Fruit fly (Drosophila melanogaster) Kc167 (cell line): Measurements from ENCODE around the gene ringer.

Experiments
- Myc ChIP-seq: fragments of >200 bp; optimal IDR thresholded peaks from 2 replicates; lab custom pipeline; 2017; ENCODE audit warnings: missing external identifiers
- Sin3A ChIP-seq: fragments of >200 bp; optimal IDR thresholded peaks from 2 replicates; lab custom pipeline; 2018; ENCODE audit warnings: missing external identifiers
- h ChIP-seq: fragments of >200 bp; optimal IDR thresholded peaks from 3 replicates; lab custom pipeline; 2018; ENCODE audit warnings: missing external identifiers
- insv ChIP-seq: fragments of >200 bp; optimal IDR thresholded peaks from 3 replicates; lab custom pipeline; 2018; ENCODE audit warnings: missing external identifiers
- psq ChIP-seq: fragments of >200 bp; optimal IDR thresholded peaks from 2 replicates; lab custom pipeline; 2017; ENCODE audit warnings: missing external identifiers
- ttk ChIP-seq: sonication (Bioruptor generic); optimal IDR thresholded peaks from 2 replicates; lab custom pipeline; 2017; ENCODE audit warnings: missing external identifiers

The ringer gene

DNA sequence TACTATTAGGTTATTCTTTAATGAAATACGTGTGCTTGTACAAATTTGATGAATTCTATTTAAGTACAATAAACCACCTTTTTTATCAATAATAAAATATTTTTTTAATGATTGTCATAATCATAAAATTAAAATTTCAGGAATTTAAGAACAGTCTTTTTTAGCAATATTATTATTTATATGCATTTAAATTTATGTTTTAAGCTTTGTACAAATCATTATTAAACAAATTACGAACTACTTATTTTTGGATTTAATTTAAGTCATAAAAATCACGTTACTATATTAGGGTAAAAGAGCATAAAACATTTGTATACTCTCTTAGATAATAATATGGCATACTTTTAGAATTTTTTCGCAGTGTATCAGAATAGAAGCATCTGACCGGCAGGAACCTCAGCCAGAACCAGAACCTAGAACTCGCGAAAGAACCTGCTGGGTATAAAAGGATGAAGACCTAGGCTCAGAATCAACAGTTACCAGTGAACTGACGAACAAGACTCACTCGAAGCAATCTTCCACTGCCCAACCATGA, 3.0 kb upstream of the ringer start, which contains the start of gene Cpr72Ea:
Gene Cpr72Ea, plus strand, starts transcription at position 485 of the 535 bp plus-strand sequence.
- no peak for TF ChIP-seq ttk (lab: Kevin White, UChicago)
- TF ChIP-seq Sin3A (lab: Kevin White, UChicago): no peak
- TF ChIP-seq insv (lab: Kevin White, UChicago): no peak
- TF ChIP-seq h (lab: Kevin White, UChicago): no peak
- TF ChIP-seq psq: no peak
- TF ChIP-seq Myc (lab: Kevin White, UChicago): no peak

DNA sequence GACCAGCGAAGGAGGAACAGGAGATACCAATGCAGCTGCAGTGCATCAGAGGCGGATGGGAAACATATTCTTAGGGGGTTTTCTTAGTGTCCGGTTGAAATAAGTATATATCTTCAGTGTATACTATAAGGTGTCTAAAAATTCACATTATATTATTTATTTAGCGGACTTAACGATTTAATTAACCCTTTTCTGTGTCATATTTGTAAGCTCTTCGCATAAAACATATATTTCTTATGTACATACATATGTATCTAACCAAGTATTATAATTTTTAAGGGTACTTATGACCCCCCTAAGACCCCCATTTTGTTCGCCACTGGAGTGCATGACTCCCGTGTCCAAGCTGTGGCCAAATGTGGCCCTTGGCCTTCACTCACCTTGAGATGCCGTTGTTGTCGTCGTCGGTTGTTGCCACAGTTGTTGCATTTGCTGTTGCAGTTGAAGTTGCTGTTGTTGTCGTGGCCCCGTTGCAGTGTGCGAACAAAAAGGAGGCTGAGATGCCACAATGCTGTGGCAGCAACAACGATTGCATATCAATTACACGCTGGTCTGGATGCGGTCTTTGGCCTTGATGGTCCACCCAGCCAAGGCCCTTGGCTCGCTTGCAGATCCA, 2.1 kb upstream of the ringer start:
- TF ChIP-seq insv (lab: Kevin White, UChicago): no peak
- no peak for TF ChIP-seq ttk (lab: Kevin White, UChicago)
- no peak for TF ChIP-seq h (lab: Kevin White, UChicago)
- no peak for TF ChIP-seq Sin3A (lab: Kevin White, UChicago)
- TF ChIP-seq Myc (lab: Kevin White, UChicago): no peak
- no peak for TF ChIP-seq psq

DNA sequence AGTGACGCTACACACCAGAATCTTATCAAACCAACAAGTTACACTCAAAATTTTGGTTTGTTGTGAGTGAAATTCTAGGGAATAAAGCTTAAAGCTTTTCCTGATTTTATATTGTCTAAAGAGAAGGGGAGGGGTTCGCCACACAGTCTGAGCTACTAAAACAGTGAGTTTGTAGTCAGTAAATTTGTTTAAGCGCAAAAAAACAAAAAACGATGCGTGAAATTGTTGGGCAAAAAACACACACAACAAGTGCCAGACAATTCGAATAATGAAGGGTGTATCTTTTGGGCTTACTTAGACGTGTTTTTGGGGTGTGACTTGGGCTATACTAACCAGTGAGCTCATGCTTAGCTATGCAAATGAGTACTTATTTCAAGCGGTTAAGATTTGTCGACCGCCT, 567 bp upstream of the ringer start:
- TF ChIP-seq ttk (lab: Kevin White, UChicago) (no peak), psq (no peak), insv (lab: Kevin White, UChicago) (no peak), Myc (lab: Kevin White, UChicago) (no peak), h (lab: Kevin White, UChicago) (no peak), Sin3A (lab: Kevin White, UChicago) (no peak)

DNA sequence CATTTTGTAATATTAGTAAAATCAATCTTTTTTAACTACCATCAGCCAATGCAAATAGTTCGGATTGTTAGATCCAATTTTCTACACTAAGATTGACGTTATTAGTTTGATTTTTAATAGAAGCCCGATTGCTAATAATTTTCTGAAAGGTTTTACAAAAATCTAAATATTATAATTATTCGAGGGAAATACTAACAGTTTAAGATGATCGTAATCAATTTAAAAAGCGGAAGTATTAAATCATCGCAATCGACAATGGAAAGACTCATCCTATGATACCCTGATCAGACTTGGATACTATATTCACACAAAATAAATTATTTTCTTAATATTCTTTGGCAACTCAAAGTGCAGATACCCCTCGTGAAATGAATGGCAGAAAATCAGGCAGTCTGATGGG, 1.4 kb downstream of the ringer start:
- no peak for TF ChIP-seq h (lab: Kevin White, UChicago)
- no peak for TF ChIP-seq Sin3A (lab: Kevin White, UChicago)
- no peak for TF ChIP-seq insv (lab: Kevin White, UChicago)
- TF ChIP-seq ttk (lab: Kevin White, UChicago): no peak
- TF ChIP-seq Myc (lab: Kevin White, UChicago): no peak
- no peak for TF ChIP-seq psq

DNA sequence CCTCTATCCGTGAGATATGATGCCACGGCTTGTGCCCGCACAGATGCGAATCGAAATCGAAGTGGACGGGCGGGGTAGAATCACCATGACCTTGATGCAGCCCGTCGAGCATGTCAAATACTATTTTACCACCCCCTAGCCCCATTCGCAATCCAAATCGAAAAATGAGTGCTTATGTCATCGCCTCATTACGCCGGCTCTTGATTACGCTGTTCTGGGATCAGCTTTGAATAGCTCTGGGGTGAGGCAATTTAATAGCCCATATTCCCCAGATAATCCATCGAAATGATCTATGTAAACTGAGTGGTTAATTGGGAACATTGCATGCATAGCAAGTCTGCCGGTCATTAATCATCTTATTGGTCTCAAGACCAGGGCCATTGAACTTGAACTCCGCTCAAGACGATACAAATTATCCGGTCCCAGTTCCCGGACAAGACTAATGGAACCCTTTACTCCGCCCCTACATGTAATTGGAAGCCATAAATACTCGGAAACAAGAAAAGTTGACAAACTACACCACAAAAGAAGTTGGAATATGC, 2.0 kb downstream of the ringer start:
- TF ChIP-seq Myc (lab: Kevin White, UChicago): no peak

DNA sequence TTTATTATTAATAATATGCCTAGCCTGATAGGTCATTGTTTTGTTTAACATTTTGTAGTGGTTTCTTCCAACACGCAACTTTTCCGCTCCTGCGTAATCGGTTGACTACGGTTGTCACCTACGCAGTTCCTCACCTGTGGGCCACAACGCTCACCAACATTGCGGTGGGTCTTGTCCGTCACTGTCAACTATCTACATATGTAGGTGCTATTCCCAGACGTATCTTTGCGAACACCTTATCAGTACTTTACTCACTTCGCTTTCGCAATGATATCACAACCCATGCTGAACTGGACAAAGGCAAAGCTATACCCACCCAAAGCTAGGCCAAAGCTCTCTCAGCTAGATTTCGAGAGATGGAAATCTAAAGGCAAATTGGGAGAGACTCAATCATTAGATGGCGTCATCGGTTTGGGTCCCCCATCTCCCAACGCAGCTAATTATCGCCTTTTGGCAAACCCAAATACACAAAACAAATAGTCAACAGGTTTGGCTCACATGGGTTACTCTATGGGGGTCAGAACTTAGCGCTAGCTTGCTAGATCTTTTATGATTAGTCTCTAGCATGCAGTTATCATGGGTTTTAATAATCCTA, 3.0 kb downstream of the ringer start:
- TF ChIP-seq insv (lab: Kevin White, UChicago) (no peak), h (lab: Kevin White, UChicago) (no peak)

DNA sequence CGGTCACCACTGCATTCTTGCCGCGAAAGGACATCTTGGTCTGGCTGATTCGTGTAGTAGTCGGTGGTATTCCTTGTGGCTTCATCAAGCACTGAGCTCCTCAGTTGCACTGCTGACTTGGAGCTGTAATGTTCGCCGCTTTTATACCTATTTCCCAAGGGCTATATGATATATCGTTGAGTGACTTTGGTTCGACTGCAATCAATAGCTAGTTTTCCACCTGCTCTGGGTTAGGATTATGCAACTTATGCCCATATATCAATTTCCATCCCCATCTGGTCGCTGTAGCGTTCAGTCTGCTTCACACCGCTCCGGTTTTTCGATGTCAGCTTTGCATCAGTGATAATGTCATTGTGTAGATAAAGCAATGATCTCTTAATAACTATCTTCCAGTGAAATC, 5.0 kb downstream of the ringer start, which contains the start of gene Pdh:
Gene Pdh, minus strand, starts transcription at position 101 of the 400 bp plus-strand sequence.
- no peak for TF ChIP-seq h (lab: Kevin White, UChicago)
- TF ChIP-seq insv (lab: Kevin White, UChicago): no peak
- no peak for TF ChIP-seq ttk (lab: Kevin White, UChicago)
- no peak for TF ChIP-seq Sin3A (lab: Kevin White, UChicago)

DNA sequence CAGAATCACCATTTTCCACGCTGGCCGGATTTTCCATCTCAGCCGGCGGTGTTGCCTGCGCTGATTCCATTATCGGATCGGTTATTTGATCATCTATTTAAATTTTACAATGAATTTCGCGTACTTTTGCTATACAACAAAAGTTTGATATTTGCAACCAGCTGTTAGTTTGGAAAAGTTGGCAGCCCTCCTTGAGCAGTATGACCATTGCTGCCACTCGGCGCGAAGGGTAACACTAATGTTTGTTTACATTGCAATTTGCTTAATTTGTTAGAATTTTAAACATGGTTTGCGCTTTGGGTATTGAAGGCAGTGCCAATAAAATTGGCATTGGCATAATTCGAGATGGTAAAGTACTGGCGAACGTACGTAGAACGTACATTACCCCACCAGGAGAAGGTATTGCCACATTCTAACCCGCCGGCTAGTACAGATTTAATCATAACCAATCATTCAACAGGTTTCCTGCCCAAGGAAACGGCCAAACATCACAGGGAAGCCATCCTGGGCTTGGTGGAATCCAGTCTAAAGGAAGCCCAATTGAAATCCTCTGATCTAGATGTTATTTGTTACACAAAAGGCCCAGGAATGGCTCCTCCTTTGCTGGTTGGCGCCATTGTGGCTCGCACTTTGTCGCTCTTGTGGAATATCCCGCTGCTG, 7.3 kb downstream of the ringer start, which contains the start of the genes Golgin104 and Tcs3:
Gene Golgin104, minus strand, starts transcription at position 182 of the 660 bp plus-strand sequence.
Gene Tcs3, plus strand, starts transcription at position 222 of the 660 bp plus-strand sequence.
- no peak for TF ChIP-seq psq
- no peak for TF ChIP-seq Myc (lab: Kevin White, UChicago)
- no peak for TF ChIP-seq h (lab: Kevin White, UChicago)
- no peak for TF ChIP-seq insv (lab: Kevin White, UChicago)
- no peak for TF ChIP-seq ttk (lab: Kevin White, UChicago)
- TF ChIP-seq Sin3A (lab: Kevin White, UChicago): no peak

DNA sequence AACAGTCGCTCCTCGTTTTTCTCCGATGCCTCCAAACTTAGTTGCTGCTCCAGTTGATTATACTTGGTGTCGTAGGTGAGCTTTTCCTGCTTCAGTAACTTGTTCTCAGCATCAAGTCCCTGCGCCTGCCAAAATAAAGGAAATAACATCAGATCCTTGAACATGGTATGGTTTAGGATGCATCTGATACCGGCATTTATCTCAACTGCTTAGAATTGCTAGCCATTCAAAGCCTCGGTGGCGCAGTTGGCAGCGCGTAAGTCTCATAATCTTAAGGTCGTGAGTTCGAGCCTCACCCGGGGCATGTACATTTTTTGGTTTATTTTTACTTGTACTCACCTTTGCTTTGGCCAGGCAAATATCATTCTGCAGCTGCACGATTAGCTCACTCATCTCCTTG, 9.5 kb downstream of the ringer start:
- TF ChIP-seq insv (lab: Kevin White, UChicago) (no peak), h (lab: Kevin White, UChicago) (no peak), Sin3A (lab: Kevin White, UChicago) (no peak), psq (no peak), ttk (lab: Kevin White, UChicago) (no peak), Myc (lab: Kevin White, UChicago) (no peak)

DNA sequence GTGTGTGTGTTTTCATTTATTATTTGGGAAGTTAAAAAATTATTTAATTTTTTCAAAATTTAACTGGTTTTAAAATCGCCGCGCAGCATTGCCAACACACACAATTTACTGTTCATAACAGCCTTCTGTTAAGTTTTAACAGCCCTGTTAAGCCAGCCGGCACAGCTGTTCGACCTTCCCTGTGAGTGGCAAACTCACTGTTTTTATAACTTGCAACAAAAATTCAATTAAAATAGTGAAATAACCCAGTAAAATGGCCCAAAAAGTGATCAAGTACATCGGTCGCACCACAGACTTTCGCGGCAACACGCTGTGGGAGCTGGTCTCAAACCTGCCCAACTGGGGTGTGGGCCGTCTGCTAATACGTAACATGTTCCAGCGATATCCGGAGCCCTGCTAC, 11.3 kb downstream of the ringer start, which contains the start of gene mRpS34:
Gene mRpS34, plus strand, starts transcription at position 161 of the 400 bp plus-strand sequence.
- TF ChIP-seq insv (lab: Kevin White, UChicago) (no peak), psq (no peak), h (lab: Kevin White, UChicago) (no peak), Sin3A (lab: Kevin White, UChicago) (no peak), Myc (lab: Kevin White, UChicago) (no peak), ttk (lab: Kevin White, UChicago) (no peak)

DNA sequence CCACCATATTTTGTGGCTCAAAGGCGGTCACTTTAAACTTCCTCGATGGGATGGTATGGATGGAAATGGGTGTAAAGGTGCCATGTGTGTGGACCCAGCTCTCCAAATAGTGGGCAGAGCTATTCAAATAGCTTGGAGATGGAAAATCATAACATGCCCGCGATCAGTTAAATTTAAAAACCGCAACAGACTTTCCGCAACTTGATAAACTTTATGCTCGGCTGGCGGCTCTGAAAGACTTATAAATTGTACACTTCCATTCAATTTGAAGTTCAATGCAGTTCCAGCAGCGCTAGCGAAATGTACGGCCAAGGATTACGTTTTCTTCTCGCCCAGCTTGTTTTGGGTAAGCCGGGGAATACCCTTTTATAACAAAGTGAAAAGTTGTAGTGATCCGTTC, 13.2 kb downstream of the ringer start, which contains the start of gene CG33257:
Gene CG33257, plus strand, starts transcription at position 301 of the 400 bp plus-strand sequence.
- TF ChIP-seq Sin3A (lab: Kevin White, UChicago) (no peak), insv (lab: Kevin White, UChicago) (no peak), psq (no peak), ttk (lab: Kevin White, UChicago) (no peak), h (lab: Kevin White, UChicago) (no peak), Myc (lab: Kevin White, UChicago) (no peak)
